Fruit fly (Drosophila melanogaster): ENCODE results near the gene Spg7.

The Spg7 gene

DNA sequence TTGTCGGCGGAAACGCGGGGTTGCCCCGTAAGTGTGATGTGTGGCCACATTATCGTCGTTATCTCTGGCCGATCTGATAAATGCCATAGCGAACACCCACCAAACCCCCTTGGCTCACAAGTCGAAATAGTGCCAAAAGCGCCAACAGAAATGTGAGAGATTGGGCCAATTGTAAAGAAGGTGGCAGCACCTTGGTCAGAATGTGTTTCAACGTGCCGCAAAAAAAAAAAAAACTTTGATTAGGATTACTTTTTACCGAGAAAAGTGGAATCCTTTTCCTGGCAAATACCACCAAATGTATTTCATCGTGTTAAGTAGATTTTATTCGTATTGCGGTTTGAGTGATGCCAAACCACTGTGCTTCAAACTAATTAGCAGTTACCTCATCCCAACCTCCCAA lies 45.0 kb upstream of the Spg7 start (continued):
- no peak for TF ChIP-seq sna (GFP tag; IDR thresholded peaks at IDR 0.05; ENCODE audit: partially characterized antibody)
- TF ChIP-seq NK7.1 (GFP tag; optimal IDR thresholded peaks at IDR 0.05) = peak; percentile 58
- TF ChIP-seq ERR (GFP tag; optimal IDR thresholded peaks at IDR 0.05) = peak; percentile 83
- TF ChIP-seq Pdp1 (GFP tag; optimal IDR thresholded peaks at IDR 0.05) = peak; percentile 77 to 82
- no peak for TF ChIP-seq Nf-YC (tag; optimal IDR thresholded peaks at IDR 0.05)
- peak; percentile 78 for TF ChIP-seq crc (GFP tag; optimal IDR thresholded peaks at IDR 0.05)
- peak; percentile 84 for TF ChIP-seq Gug (GFP tag; IDR thresholded peaks at IDR 0.05)
- peak; percentile 22 for TF ChIP-seq ewg (GFP tag; optimal IDR thresholded peaks at IDR 0.05)
- TF ChIP-seq CG11398 (GFP tag; optimal IDR thresholded peaks at IDR 0.05) = peak; percentile 72
- TF ChIP-seq gro (GFP tag; optimal IDR thresholded peaks at IDR 0.05) = peak; percentile 88
- peak; percentile 67 for TF ChIP-seq CG12104 (GFP tag; optimal IDR thresholded peaks at IDR 0.05)
- peak; percentile 95 for TF ChIP-seq lab (GFP tag; optimal IDR thresholded peaks at IDR 0.05)
- peak; percentile 53; the same call in 1 of the 2 replicates for TF ChIP-seq Lim3 (GFP tag; IDR thresholded peaks at IDR 0.05)
- peak; percentile 29; the same call in 1 of the 2 replicates for TF ChIP-seq dati (GFP tag; IDR thresholded peaks at IDR 0.05)
- peak; percentile 88 for TF ChIP-seq her (GFP tag; optimal IDR thresholded peaks at IDR 0.05)
- peak; percentile 61 for TF ChIP-seq Doc2 (GFP tag; IDR thresholded peaks at IDR 0.05)
- no peak for TF ChIP-seq jing (GFP tag; optimal IDR thresholded peaks at IDR 0.05)
- peak; percentile 86 for TF ChIP-seq Dip3 (GFP tag; optimal IDR thresholded peaks at IDR 0.05)
- TF ChIP-seq CG14441 (GFP tag; IDR thresholded peaks at IDR 0.05) = peak; percentile 94
- TF ChIP-seq CG12744 (GFP tag; optimal IDR thresholded peaks at IDR 0.05) = peak; percentile 60
- TF ChIP-seq Stat92E (GFP tag; optimal IDR thresholded peaks at IDR 0.05) = no peak
- TF ChIP-seq bab2 (GFP tag; optimal IDR thresholded peaks at IDR 0.05) = peak; percentile 78
- no peak for TF ChIP-seq Jarid2 (GFP tag; optimal IDR thresholded peaks at IDR 0.05)
- TF ChIP-seq CG12219 (GFP tag; optimal IDR thresholded peaks at IDR 0.05) = peak; percentile 65
- TF ChIP-seq CG42726 (GFP tag; IDR thresholded peaks at IDR 0.05; ENCODE audit: partially characterized antibody) = no peak
- no peak for TF ChIP-seq pfk (GFP tag; optimal IDR thresholded peaks at IDR 0.05)
- TF ChIP-seq Hr3 (GFP tag; optimal IDR thresholded peaks at IDR 0.05) = peak; percentile 72
- TF ChIP-seq CG12769 (tag; optimal IDR thresholded peaks at IDR 0.05) = peak; percentile 71
- peak; percentile 90 for TF ChIP-seq CG3847 (GFP tag; IDR thresholded peaks at IDR 0.05)
- peak; percentile 69 for TF ChIP-seq org-1 (GFP tag; optimal IDR thresholded peaks at IDR 0.05)
- TF ChIP-seq exex (tag; optimal IDR thresholded peaks at IDR 0.05) = peak; percentile 85
- peak; percentile 43 for TF ChIP-seq Sox100B (GFP tag; optimal IDR thresholded peaks at IDR 0.05)
- peak; percentile 74 for TF ChIP-seq Xbp1 (GFP tag; optimal IDR thresholded peaks at IDR 0.05)
- peak; percentile 59 for TF ChIP-seq CG17568 (GFP tag; optimal IDR thresholded peaks at IDR 0.05)
- peak; percentile 78; the same call in 2 of the 3 replicates for TF ChIP-seq jigr1 (GFP tag; IDR thresholded peaks at IDR 0.05)

DNA sequence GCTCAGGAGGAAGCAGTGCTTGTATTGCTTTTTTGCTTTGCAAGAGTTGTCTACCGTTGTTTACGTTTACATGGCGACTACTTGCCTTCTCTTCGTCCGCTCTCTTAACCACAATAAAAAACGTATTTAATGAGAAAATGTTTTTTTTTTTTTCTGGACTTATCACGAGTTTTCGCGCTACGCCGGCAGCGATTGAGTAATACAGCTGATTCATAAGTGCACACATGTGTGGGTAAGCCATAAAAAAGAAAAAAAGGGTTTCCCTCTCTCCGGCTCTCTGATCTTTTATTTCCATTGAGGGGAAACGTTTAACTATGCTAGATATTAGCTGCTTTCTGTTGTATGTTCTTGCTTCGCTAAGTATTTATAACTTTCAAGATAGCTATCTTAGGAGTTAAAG lies 44.1 kb upstream of the Spg7 start:
- TF ChIP-seq nom (GFP tag; optimal IDR thresholded peaks at IDR 0.05) (peak; percentile 78), Pdp1 (GFP tag; optimal IDR thresholded peaks at IDR 0.05) (peak in 1 of 2 experiments; percentile 82), CG17359 (tag; optimal IDR thresholded peaks at IDR 0.05) (peak; percentile 65), CG16813 (GFP tag; IDR thresholded peaks at IDR 0.05; ENCODE audit: partially characterized antibody) (no peak), sqz (GFP tag; optimal IDR thresholded peaks at IDR 0.05) (peak; percentile 81), unpg (GFP tag; optimal IDR thresholded peaks at IDR 0.05) (no peak), bsh (GFP tag; optimal IDR thresholded peaks at IDR 0.05) (peak in 1 of 2 experiments; percentile 48), CG3163 (GFP tag; optimal IDR thresholded peaks at IDR 0.05) (peak; percentile 78), Trl (optimal IDR thresholded peaks at IDR 0.05) (peak in 1 of 2 experiments; percentile 35), Trl (GFP tag; optimal IDR thresholded peaks at IDR 0.05) (no peak), cg (GFP tag; optimal IDR thresholded peaks at IDR 0.05) (peak; percentile 11), CG34376 (GFP tag; optimal IDR thresholded peaks at IDR 0.05) (peak; percentile 13), Adf1 (GFP tag; IDR thresholded peaks at IDR 0.05) (peak; percentile 53; the same call in 1 of the 2 replicates), CG33213 (GFP tag; optimal IDR thresholded peaks at IDR 0.05) (no peak), exex (tag; optimal IDR thresholded peaks at IDR 0.05) (peak; percentile 47)

All from whole organism, embryonic.